Fruit fly (Drosophila melanogaster) whole organism, embryonic: ENCODE results near the gene odd.
A peak's percentile ranks its signal among the peaks of the same experiment; 100 is the strongest.

Source experiments
- Awh ChIP-seq: fragments of 200-800 bp; sonication (Bioruptor generic); IDR thresholded peaks from 2 replicates; pipeline ENCODE4, ENCODE4 v1.3.6; 2022; ENCODE audit warnings: missing biosample characterization, missing genetic modification characterization
- B-H2 ChIP-seq: fragments of 200-800 bp; sonication (Bioruptor generic); optimal IDR thresholded peaks from 2 replicates; lab custom pipeline; 2018; ENCODE audit warnings: missing biosample characterization, mild to moderate bottlenecking, missing genetic modification characterization
- Blimp-1 ChIP-seq: fragments of 200-800 bp; sonication (Bioruptor generic); optimal IDR thresholded peaks from 3 replicates; lab custom pipeline; 2018; ENCODE audit warnings: missing biosample characterization, missing genetic modification characterization, mild to moderate bottlenecking, moderate library complexity, missing genetic modification reagents
- CG10366 ChIP-seq: fragments of 200-800 bp; sonication (Bioruptor generic); IDR thresholded peaks from 2 replicates; pipeline ENCODE4 v1.3.6; 2022; ENCODE audit warnings: missing biosample characterization, missing genetic modification characterization
- CG12155 ChIP-seq: fragments of 200-800 bp; sonication (Bioruptor generic); optimal IDR thresholded peaks from 3 replicates; lab custom pipeline; 2016; ENCODE audit warnings: missing biosample characterization, missing genetic modification characterization
- CG1603 ChIP-seq: fragments of 200-800 bp; sonication (Bioruptor generic); optimal IDR thresholded peaks from 2 replicates; lab custom pipeline; 2019; ENCODE audit warnings: missing biosample characterization, mild to moderate bottlenecking, missing genetic modification characterization, moderate library complexity
- CG18599 ChIP-seq: fragments of 200-800 bp; sonication (Bioruptor generic); optimal IDR thresholded peaks from 3 replicates; lab custom pipeline; 2017; ENCODE audit warnings: missing biosample characterization, missing genetic modification characterization, mild to moderate bottlenecking, moderate library complexity, missing genetic modification reagents
- CG2202 ChIP-seq: fragments of 200-800 bp; sonication (Bioruptor generic); optimal IDR thresholded peaks from 2 replicates; lab custom pipeline; 2018; ENCODE audit warnings: missing biosample characterization, mild to moderate bottlenecking, missing genetic modification characterization
- CG2875 ChIP-seq: fragments of 200-800 bp; sonication (Bioruptor generic); optimal IDR thresholded peaks from 2 replicates; lab custom pipeline; 2017; ENCODE audit warnings: missing biosample characterization, mild to moderate bottlenecking, missing genetic modification characterization, missing genetic modification reagents
- CG4730 ChIP-seq: fragments of 200-800 bp; sonication (Bioruptor generic); IDR thresholded peaks from 2 replicates; pipeline ENCODE4 v1.3.6; 2022; ENCODE audit warnings: missing biosample characterization, missing genetic modification characterization
- CG9797 ChIP-seq: fragments of 200-800 bp; sonication (Bioruptor generic); optimal IDR thresholded peaks from 3 replicates; lab custom pipeline; 2018; ENCODE audit warnings: missing biosample characterization, mild to moderate bottlenecking, missing genetic modification characterization
- CG9932 ChIP-seq: fragments of 200-800 bp; sonication (Bioruptor generic); IDR thresholded peaks from 2 replicates; pipeline ENCODE4 v1.3.6; 2022; ENCODE audit warnings: missing biosample characterization, missing genetic modification characterization
- CoRest ChIP-seq: fragments of 200-800 bp; sonication (Bioruptor generic); optimal IDR thresholded peaks from 3 replicates; lab custom pipeline; 2018; ENCODE audit warnings: missing biosample characterization, mild to moderate bottlenecking, missing genetic modification characterization, moderate library complexity
- D19A ChIP-seq: fragments of 200-800 bp; optimal IDR thresholded peaks from 3 replicates; lab custom pipeline; 2019; ENCODE audit warnings: missing biosample characterization, mild to moderate bottlenecking, missing genetic modification characterization, moderate library complexity
- D19B ChIP-seq: fragments of 200-800 bp; sonication (Bioruptor generic); optimal IDR thresholded peaks from 2 replicates; lab custom pipeline; 2017; ENCODE audit warnings: missing biosample characterization, mild to moderate bottlenecking, missing genetic modification characterization
- Doc2 ChIP-seq: fragments of 200-800 bp; sonication (Bioruptor generic); IDR thresholded peaks from 2 replicates; pipeline ENCODE4 v1.3.6; 2022; ENCODE audit warnings: missing biosample characterization, missing genetic modification characterization
- Drgx ChIP-seq: fragments of 200-800 bp; sonication (Bioruptor generic); IDR thresholded peaks from 2 replicates; pipeline ENCODE4 v1.3.6; 2022; ENCODE audit warnings: missing biosample characterization, missing genetic modification characterization
- H15 ChIP-seq: fragments of 200-800 bp; sonication (Bioruptor generic); IDR thresholded peaks from 3 replicates; pipeline ENCODE4 v1.3.6; 2022; ENCODE audit warnings: missing biosample characterization, missing genetic modification characterization
- Hr78 ChIP-seq, 2 experiments: fragments of 200-800 bp in 1 of 2; fragments of >200 bp in 1 of 2; sonication (Bioruptor generic) in 1 of 2; optimal IDR thresholded peaks; 2 replicates each; lab custom pipeline; 2017 to 2019; ENCODE audit warnings: missing biosample characterization in 2 of 2, missing genetic modification characterization in 2 of 2, mild to moderate bottlenecking in 1 of 2, moderate library complexity in 1 of 2
- Hsf ChIP-seq: fragments of 200-800 bp; sonication (Bioruptor generic); optimal IDR thresholded peaks from 3 replicates; lab custom pipeline; 2016; ENCODE audit warnings: missing biosample characterization, missing genetic modification characterization
- Lhr ChIP-seq: fragments of 200-800 bp; sonication (Bioruptor generic); optimal IDR thresholded peaks from 3 replicates; lab custom pipeline; 2017; ENCODE audit warnings: mild to moderate bottlenecking, missing biosample characterization, missing genetic modification reagents, missing genetic modification characterization
- Lim3 ChIP-seq: fragments of 200-800 bp; sonication (Bioruptor generic); IDR thresholded peaks from 2 replicates; pipeline ENCODE4 v1.3.6; 2022; ENCODE audit warnings: missing biosample characterization, missing genetic modification characterization
- Med ChIP-seq: fragments of 200-800 bp; sonication (Bioruptor generic); peaks from one replicate; lab custom pipeline; 2016; ENCODE audit warnings: missing biosample characterization, missing genetic modification characterization, mild to moderate bottlenecking, inconsistent platforms, moderate library complexity
- Myb ChIP-seq: fragments of 200-800 bp; sonication (Bioruptor generic); optimal IDR thresholded peaks from 2 replicates; lab custom pipeline; 2016; ENCODE audit warnings: missing biosample characterization, missing genetic modification characterization
- Ravus ChIP-seq: fragments of 200-800 bp; sonication (Bioruptor generic); IDR thresholded peaks from 2 replicates; pipeline ENCODE4 v1.3.6; 2022; ENCODE audit warnings: missing biosample characterization, missing genetic modification characterization
- ase ChIP-seq: fragments of 200-800 bp; sonication (Bioruptor generic); IDR thresholded peaks from 3 replicates; pipeline ENCODE4 v1.3.6; 2022; ENCODE audit warnings: missing biosample characterization, missing genetic modification characterization
- cwo ChIP-seq: fragments of 200-800 bp; sonication (Bioruptor generic); optimal IDR thresholded peaks from 3 replicates; lab custom pipeline; 2017; ENCODE audit warnings: missing biosample characterization, missing genetic modification characterization, mild to moderate bottlenecking, moderate library complexity, missing genetic modification reagents
- danr ChIP-seq: fragments of 200-800 bp; sonication (Bioruptor generic); IDR thresholded peaks from 2 replicates; pipeline ENCODE4 v1.3.6; 2022; ENCODE audit warnings: missing biosample characterization, missing genetic modification characterization
- emc ChIP-seq: fragments of 200-800 bp; sonication (Bioruptor generic); optimal IDR thresholded peaks from 2 replicates; lab custom pipeline; 2016; ENCODE audit warnings: missing biosample characterization, missing genetic modification characterization
- en ChIP-seq: fragments of 200-800 bp; sonication (Bioruptor generic); optimal IDR thresholded peaks from 2 replicates; lab custom pipeline; 2016; ENCODE audit warnings: missing biosample characterization, missing genetic modification characterization
- ftz-f1 ChIP-seq: fragments of 200-800 bp; sonication (Bioruptor generic); optimal IDR thresholded peaks from 2 replicates; lab custom pipeline; 2016; ENCODE audit warnings: missing biosample characterization, missing genetic modification characterization
- gt ChIP-seq: fragments of 200-800 bp; sonication (Bioruptor generic); IDR thresholded peaks from 2 replicates; pipeline ENCODE4 v1.3.6; 2022; ENCODE audit warnings: missing biosample characterization, missing genetic modification characterization
- klu ChIP-seq: fragments of 200-800 bp; sonication (Bioruptor generic); IDR thresholded peaks from 2 replicates; pipeline ENCODE4 v1.3.6; 2022; ENCODE audit warnings: missing biosample characterization, missing genetic modification characterization
- oc ChIP-seq: fragments of 200-800 bp; sonication (Bioruptor generic); optimal IDR thresholded peaks from 2 replicates; lab custom pipeline; 2018; ENCODE audit warnings: missing biosample characterization, mild to moderate bottlenecking, missing genetic modification characterization, moderate library complexity
- prd ChIP-seq, 3 experiments: fragments of >200 bp in 2 of 3; fragments of 200-800 bp in 1 of 3; sonication (Bioruptor generic) in 1 of 3; optimal IDR thresholded peaks in 2 of 3; IDR thresholded peaks in 1 of 3; 2 replicates in 2 of 3; 3 replicates in 1 of 3; pipeline versions ENCODE4 v1.3.6 to Lab custom; 2017 to 2022; ENCODE audit warnings: missing biosample characterization in 1 of 3, missing genetic modification characterization in 1 of 3
- sna ChIP-seq: fragments of 200-800 bp; sonication (Bioruptor generic); IDR thresholded peaks from 2 replicates; pipeline ENCODE4 v1.3.6; 2022; ENCODE audit warnings: missing biosample characterization, missing genetic modification characterization; ENCODE audit not compliant: partially characterized antibody
- so ChIP-seq: fragments of 200-800 bp; sonication (Bioruptor generic); IDR thresholded peaks from 3 replicates; pipeline ENCODE4 v1.3.6; 2022; ENCODE audit warnings: missing biosample characterization, missing genetic modification characterization
- tna ChIP-seq: fragments of 200-800 bp; sonication (Bioruptor generic); IDR thresholded peaks from 2 replicates; pipeline ENCODE4 v1.3.6; 2022; ENCODE audit warnings: missing biosample characterization, missing genetic modification characterization; ENCODE audit not compliant: partially characterized antibody
- trem ChIP-seq: fragments of 200-800 bp; optimal IDR thresholded peaks from 3 replicates; lab custom pipeline; 2019; ENCODE audit warnings: missing biosample characterization, mild to moderate bottlenecking, missing genetic modification characterization, moderate library complexity
- zfh1 ChIP-seq: fragments of 200-800 bp; sonication (Bioruptor generic); IDR thresholded peaks from 3 replicates; pipeline ENCODE4 v1.3.6; 2022; ENCODE audit warnings: missing biosample characterization, missing genetic modification characterization

The odd gene

DNA sequence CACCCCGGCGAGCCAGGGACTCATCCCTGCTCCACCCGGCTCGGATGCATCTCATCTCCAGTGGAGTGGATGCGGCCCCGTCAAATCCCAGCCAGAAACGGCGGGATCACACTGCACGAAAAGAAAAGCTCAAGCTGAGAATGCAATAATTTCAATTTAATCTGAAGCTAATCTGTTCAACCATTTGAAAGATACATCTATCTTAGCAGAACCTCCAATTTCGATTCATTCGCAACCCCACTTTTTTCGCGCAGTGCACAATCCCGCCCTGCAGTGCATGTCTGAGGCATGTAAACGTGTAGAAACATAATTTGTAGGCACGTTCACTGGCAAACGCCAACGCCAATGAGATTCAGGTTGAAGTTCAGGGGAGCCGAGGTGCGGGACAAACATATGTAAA, 8.1 kb downstream of the odd start (continued):
- TF ChIP-seq D19A (peak; percentile 38), so (GFP tag; lab: Robert Waterston, UW) (0 out of 3 replicates have a peak, but pooled peaks have one; percentile 34), ase (GFP tag; lab: Robert Waterston, UW) (0 out of 3 replicates have a peak, but pooled peaks have one; percentile 36), Lhr (GFP tag; lab: Kevin White, UChicago) (no peak), trem (tag; lab: Kevin White, UChicago) (peak; percentile 11), CoRest (tag; lab: Kevin White, UChicago) (peak; percentile 19), oc (tag; lab: Kevin White, UChicago) (peak; percentile 6), CG18599 (no peak), ftz-f1 (GFP tag; lab: Kevin White, UChicago) (no peak)
- TF ChIP-seq, all 482 proteins: peak for 186

DNA sequence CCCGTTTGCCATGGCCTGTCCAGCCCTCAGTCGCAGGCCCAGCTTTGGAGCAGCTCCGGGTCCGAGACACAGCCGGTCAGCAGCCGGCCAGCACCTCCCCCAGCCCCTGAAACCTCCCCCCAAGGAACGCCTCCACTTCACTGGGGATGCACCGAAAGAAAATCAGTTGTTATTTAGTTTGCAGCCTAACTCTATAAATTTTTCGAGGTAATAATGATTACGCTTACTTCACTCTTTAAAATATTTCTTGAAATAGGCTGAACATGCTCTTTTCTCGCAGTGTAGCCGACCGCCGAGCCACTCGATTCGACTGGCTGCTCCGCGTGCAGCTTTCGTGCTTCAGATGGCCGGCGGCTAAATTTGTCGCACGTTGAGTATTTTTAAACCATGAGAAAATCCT, 9.4 kb downstream of the odd start:
- TF ChIP-seq prd (optimal IDR thresholded peaks at IDR 0.05; lab: Kevin White, UChicago) (no peak), prd (GFP tag; IDR thresholded peaks at IDR 0.05; lab: Robert Waterston, UW) (peak; percentile 4; the same call in 1 of the 3 replicates), CG12155 (GFP tag; lab: Kevin White, UChicago) (no peak), CG10366 (GFP tag; lab: Robert Waterston, UW) (no peak), H15 (no peak), Hr78 (GFP tag; optimal IDR thresholded peaks at IDR 0.05; lab: Kevin White, UChicago) (no peak), Lhr (GFP tag; lab: Kevin White, UChicago) (no peak), B-H2 (no peak), tna (GFP tag; lab: Robert Waterston, UW) (no peak), Ravus (GFP tag; lab: Robert Waterston, UW) (no peak), Doc2 (GFP tag; lab: Robert Waterston, UW) (no peak), zfh1 (GFP tag; lab: Robert Waterston, UW) (0 out of 3 replicates have a peak, but pooled peaks have one; percentile 33), gt (no peak), CG9797 (GFP tag; lab: Kevin White, UChicago) (no peak), CG1603 (peak; percentile 2), danr (GFP tag; lab: Robert Waterston, UW) (no peak), Blimp-1 (no peak), CG2875 (GFP tag; lab: Kevin White, UChicago) (no peak), Lim3 (GFP tag; lab: Robert Waterston, UW) (no peak), CG4730 (GFP tag; lab: Robert Waterston, UW) (no peak), Awh (GFP tag; lab: Robert Waterston, UW) (peak; percentile 37; the same call in 1 of the 2 replicates), CG9932 (GFP tag; lab: Robert Waterston, UW) (0 out of 2 replicates have a peak, but pooled peaks have one; percentile 34), klu (GFP tag; lab: Robert Waterston, UW) (no peak), Hsf (no peak), en (GFP tag; lab: Kevin White, UChicago) (no peak), Myb (GFP tag; lab: Kevin White, UChicago) (no peak), Med (no peak), cwo (GFP tag; lab: Kevin White, UChicago) (no peak), Drgx (GFP tag; lab: Robert Waterston, UW) (peak; percentile 37; the same call in 1 of the 2 replicates), D19B (no peak), CG2202 (tag; lab: Kevin White, UChicago) (no peak)

DNA sequence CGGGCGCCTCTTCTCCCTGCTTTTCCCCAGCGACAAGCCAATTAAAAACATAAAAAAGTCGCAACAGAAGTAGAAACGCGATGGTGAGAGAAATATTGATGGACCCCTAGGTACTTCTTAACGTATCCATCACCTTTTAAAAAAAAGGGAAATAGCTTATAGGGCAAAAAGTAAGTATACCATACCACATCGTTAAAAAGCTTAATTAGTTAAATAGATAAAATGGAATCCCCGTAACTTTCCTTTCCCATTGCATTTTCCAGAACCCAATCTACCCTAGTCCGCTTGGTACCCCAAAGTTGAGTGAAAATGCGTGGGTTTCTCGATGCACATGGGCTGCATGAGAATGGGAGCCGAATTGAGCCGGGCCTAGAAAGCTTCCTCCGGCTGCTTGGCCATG, 11.9 kb downstream of the odd start:
- TF ChIP-seq sna (GFP tag; lab: Robert Waterston, UW) (no peak), emc (GFP tag; lab: Kevin White, UChicago) (no peak), Med (peak; percentile 37)
